Worm (Caenorhabditis elegans) whole organism, L2 larva: Measurements from ENCODE around the gene otpl-1.
"Not testable (repeated sequence)": the region's sequence is repeated elsewhere in the genome, so short reads cannot be mapped to it uniquely, and the experiment has no call there.

Experiments
- C34F6.9 ChIP-seq: fragments of 150-350 bp; optimal IDR thresholded peaks from 2 replicates; lab custom pipeline; 2014; ENCODE audit warnings: missing biosample characterization, missing genetic modification characterization
- F13H6.1 ChIP-seq: sonication (generic microtip); optimal IDR thresholded peaks from 2 replicates; lab custom pipeline; 2016; ENCODE audit warnings: missing genetic modification characterization, missing compliant biosample characterization
- R02D3.7 ChIP-seq: fragments of 150-350 bp; optimal IDR thresholded peaks from 2 replicates; lab custom pipeline; 2014; ENCODE audit warnings: missing biosample characterization, missing genetic modification characterization
- ZK546.5 ChIP-seq: sonication (generic microtip); optimal IDR thresholded peaks from 2 replicates; lab custom pipeline; 2017; ENCODE audit warnings: missing biosample characterization, missing genetic modification characterization
- alr-1 ChIP-seq: fragments of 150-350 bp; optimal IDR thresholded peaks from 2 replicates; lab custom pipeline; 2014; ENCODE audit warnings: missing biosample characterization, missing genetic modification characterization
- ama-1 ChIP-seq: fragments of 150-350 bp; optimal IDR thresholded peaks from 2 replicates; lab custom pipeline; 2018; ENCODE audit warnings: inconsistent platforms
- crh-2 ChIP-seq: sonication (generic microtip); optimal IDR thresholded peaks from 2 replicates; lab custom pipeline; 2017; ENCODE audit warnings: missing biosample characterization, missing genetic modification characterization
- dmd-4 ChIP-seq: sonication (generic microtip); optimal IDR thresholded peaks from 2 replicates; lab custom pipeline; 2017; ENCODE audit warnings: missing biosample characterization, missing genetic modification characterization
- egl-27 ChIP-seq: sonication (generic microtip); optimal IDR thresholded peaks from 3 replicates; lab custom pipeline; 2017; ENCODE audit warnings: missing biosample characterization, missing genetic modification reagents, missing genetic modification characterization
- lin-13 ChIP-seq: fragments of 150-350 bp; optimal IDR thresholded peaks from 2 replicates; lab custom pipeline; 2014; ENCODE audit warnings: missing biosample characterization, missing genetic modification reagents, missing genetic modification characterization
- lin-39 ChIP-seq: fragments of 150-350 bp; optimal IDR thresholded peaks from 2 replicates; lab custom pipeline; 2014; ENCODE audit warnings: missing biosample characterization, missing genetic modification reagents, missing genetic modification characterization
- lsy-2 ChIP-seq, 2 experiments: fragments of 150-350 bp in 1 of 2; sonication (generic microtip) in 1 of 2; optimal IDR thresholded peaks; 2 replicates each; lab custom pipeline; 2014 to 2017; ENCODE audit warnings: missing biosample characterization in 2 of 2, missing genetic modification characterization in 2 of 2
- mab-5 ChIP-seq: fragments of 150-350 bp; optimal IDR thresholded peaks from 2 replicates; lab custom pipeline; 2014; ENCODE audit warnings: missing biosample characterization, missing genetic modification characterization
- mbf-1 ChIP-seq: sonication (generic microtip); optimal IDR thresholded peaks from 2 replicates; lab custom pipeline; 2017; ENCODE audit warnings: missing biosample characterization, missing genetic modification characterization
- mdl-1 ChIP-seq, 2 experiments: fragments of 150-350 bp in 1 of 2; sonication (generic microtip) in 1 of 2; optimal IDR thresholded peaks; 2 replicates each; lab custom pipeline; 2017; ENCODE audit warnings: missing biosample characterization in 2 of 2, missing genetic modification characterization in 2 of 2
- nhr-11 ChIP-seq: fragments of 150-350 bp; optimal IDR thresholded peaks from 2 replicates; lab custom pipeline; 2014; ENCODE audit warnings: missing biosample characterization, missing genetic modification characterization
- nhr-12 ChIP-seq: fragments of 150-350 bp; optimal IDR thresholded peaks from 2 replicates; lab custom pipeline; 2014; ENCODE audit warnings: missing biosample characterization, missing genetic modification characterization
- nhr-129 ChIP-seq: fragments of 150-350 bp; optimal IDR thresholded peaks from 2 replicates; lab custom pipeline; 2014; ENCODE audit warnings: missing biosample characterization, missing genetic modification characterization
- nhr-23 ChIP-seq: fragments of 150-350 bp; optimal IDR thresholded peaks from 2 replicates; lab custom pipeline; 2014; ENCODE audit warnings: missing biosample characterization, missing genetic modification reagents, missing genetic modification characterization
- nhr-6 ChIP-seq: fragments of 150-350 bp; optimal IDR thresholded peaks from 2 replicates; lab custom pipeline; 2014; ENCODE audit warnings: missing biosample characterization, missing genetic modification characterization
- nhr-77 ChIP-seq: fragments of 150-350 bp; optimal IDR thresholded peaks from 2 replicates; lab custom pipeline; 2014; ENCODE audit warnings: missing biosample characterization, missing genetic modification characterization
- sem-4 ChIP-seq: fragments of 150-350 bp; optimal IDR thresholded peaks from 2 replicates; lab custom pipeline; 2014; ENCODE audit warnings: missing biosample characterization, missing genetic modification reagents, missing genetic modification characterization
- skn-1 ChIP-seq: sonication (generic microtip); optimal IDR thresholded peaks from 2 replicates; lab custom pipeline; 2017; ENCODE audit warnings: missing biosample characterization, missing genetic modification characterization
- sma-3 ChIP-seq: sonication (generic microtip); optimal IDR thresholded peaks from 2 replicates; lab custom pipeline; 2016; ENCODE audit warnings: missing genetic modification reagents, missing genetic modification characterization, missing compliant biosample characterization
- sma-9 ChIP-seq, 2 experiments: fragments of 150-350 bp in 1 of 2; sonication (generic microtip) in 1 of 2; optimal IDR thresholded peaks; 2 replicates each; lab custom pipeline; 2014 to 2016; ENCODE audit warnings: missing genetic modification characterization in 2 of 2, mild to moderate bottlenecking in 1 of 2, missing biosample characterization in 1 of 2, missing compliant biosample characterization in 1 of 2, missing genetic modification reagents in 1 of 2, moderate library complexity in 1 of 2
- unc-39 ChIP-seq: fragments of 150-350 bp; optimal IDR thresholded peaks from 2 replicates; lab custom pipeline; 2014; ENCODE audit warnings: missing biosample characterization, missing genetic modification characterization
- unc-55 ChIP-seq: fragments of 150-350 bp; sonication (generic microtip); optimal IDR thresholded peaks from 3 replicates; lab custom pipeline; 2014; ENCODE audit warnings: missing biosample characterization, missing genetic modification reagents, missing genetic modification characterization
- ztf-4 ChIP-seq: fragments of 150-350 bp; optimal IDR thresholded peaks from 2 replicates; lab custom pipeline; 2014; ENCODE audit warnings: missing biosample characterization, missing genetic modification characterization

The otpl-1 gene

DNA sequence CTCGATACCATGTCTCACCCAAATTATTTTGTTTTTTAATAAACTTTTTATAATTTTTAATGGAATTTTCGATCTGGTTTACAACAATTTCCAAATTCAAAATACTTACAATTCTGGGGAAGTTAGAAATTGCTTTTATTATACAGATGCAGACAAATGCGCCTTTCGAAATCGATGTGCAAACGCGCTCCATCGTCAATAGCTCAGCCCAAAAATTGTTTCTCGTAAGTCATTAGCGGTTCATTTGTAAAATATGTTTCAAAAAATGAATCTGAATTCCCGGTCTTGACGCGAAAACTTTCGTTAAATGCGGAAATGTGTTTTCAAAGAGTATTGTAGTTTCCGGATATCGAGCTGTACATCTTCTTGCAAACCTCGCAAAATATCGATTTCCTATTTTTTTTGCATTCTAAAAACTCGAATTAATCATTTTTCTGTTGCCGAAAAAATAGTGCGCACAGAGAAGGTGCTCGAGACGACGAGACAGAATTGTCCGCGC, 10.7 kb downstream of the otpl-1 start, which contains the start of gene Y37E11B.1:
TSS of gene Y37E11B.1 (plus strand) at position 145 of the 499 bp plus-strand sequence.
- TF ChIP-seq nhr-129 (tag; lab: Kevin White, UChicago) (peak; percentile 15), unc-55 (GFP tag; lab: Kevin White, UChicago) (peak; percentile 48), C34F6.9 (tag; lab: Kevin White, UChicago) (peak; percentile 10), sem-4 (peak; percentile 8), sma-3 (GFP tag; lab: Kevin White, UChicago) (no peak), nhr-23 (no peak), lsy-2 (tag; optimal IDR thresholded peaks at IDR 0.05; lab: Kevin White, UChicago) (peak in 1 of 2 experiments; percentile 34)

DNA sequence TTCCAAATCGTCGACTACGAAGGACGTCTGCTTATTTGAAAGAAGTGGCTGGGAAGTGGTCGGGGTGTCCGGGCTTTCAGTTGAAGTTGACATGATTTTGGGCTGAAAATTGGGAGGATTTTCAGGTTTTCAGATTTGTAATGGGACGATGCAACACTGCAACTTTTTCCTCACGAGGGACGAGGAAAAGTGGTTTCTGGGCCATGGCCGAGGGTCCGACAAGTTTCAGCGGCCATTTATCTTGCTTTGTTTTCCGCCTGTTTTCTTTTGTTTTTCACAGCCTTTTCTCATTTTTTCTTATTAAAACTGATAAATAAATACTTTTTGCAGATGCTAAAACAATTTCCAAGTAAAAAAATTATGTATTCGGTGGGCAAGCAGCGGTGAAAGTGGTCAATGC, 14.0 kb downstream of the otpl-1 start, which contains the start of gene blos-7:
TSS of gene blos-7 (minus strand) at position 101 of the 400 bp plus-strand sequence.
- not testable (repeated sequence) for TF ChIP-seq ama-1 (lab: Kevin White, UChicago); alr-1 (tag; lab: Kevin White, UChicago); egl-27 (tag; lab: Kevin White, UChicago)

DNA sequence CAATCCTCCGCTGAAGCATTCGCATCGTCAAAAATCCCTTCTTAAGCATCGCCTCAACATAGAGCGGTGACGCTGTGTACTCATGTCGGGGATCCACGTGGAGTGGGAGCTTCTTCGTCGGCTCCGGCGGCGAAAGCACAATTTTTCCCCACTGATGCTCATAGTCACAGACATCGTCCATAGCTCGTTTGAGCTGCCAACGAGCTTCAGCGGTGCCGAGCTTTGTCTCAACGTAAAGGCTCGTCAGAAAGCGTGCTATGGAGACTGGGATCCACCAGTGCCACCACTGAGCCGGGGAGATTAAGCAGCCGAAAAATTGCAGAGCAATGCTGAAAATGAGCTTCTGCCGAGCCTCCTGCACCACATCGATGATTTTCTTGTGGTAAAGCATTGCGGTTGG, 22.0 kb downstream of the otpl-1 start:
- TF ChIP-seq alr-1 (tag; lab: Kevin White, UChicago) (no peak), nhr-11 (tag; lab: Kevin White, UChicago) (no peak), egl-27 (tag; lab: Kevin White, UChicago) (no peak), lin-39 (tag; lab: Kevin White, UChicago) (no peak), unc-39 (tag; lab: Kevin White, UChicago) (no peak), crh-2 (tag; lab: Kevin White, UChicago) (no peak), nhr-129 (tag; lab: Kevin White, UChicago) (no peak), nhr-12 (tag; lab: Kevin White, UChicago) (no peak), unc-55 (GFP tag; lab: Kevin White, UChicago) (no peak)
- TF ChIP-seq, all 48 proteins: peak for 0

DNA sequence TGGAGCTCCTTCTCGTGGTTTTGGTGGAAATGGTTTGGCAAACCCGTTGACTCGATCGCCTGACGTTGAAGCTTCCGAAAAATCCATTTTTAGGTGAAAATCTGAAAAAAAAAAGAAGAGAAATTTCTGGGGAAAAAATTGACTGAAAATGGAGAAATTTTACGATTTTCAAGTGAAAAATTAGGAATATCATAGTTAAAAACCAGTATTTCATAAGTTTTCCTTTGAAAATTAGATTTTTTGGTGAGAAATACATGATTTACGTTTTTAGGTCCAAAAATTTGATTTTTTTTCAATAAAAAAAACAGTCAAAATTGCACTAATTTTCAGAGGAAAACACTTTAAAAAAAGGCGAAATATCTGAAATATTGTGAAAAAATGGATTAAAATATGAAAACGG, 24.7 kb downstream of the otpl-1 start, which contains the start of gene taf-2:
TSS of gene taf-2 (minus strand) at position 101 of the 400 bp plus-strand sequence.
- TF ChIP-seq crh-2 (tag; lab: Kevin White, UChicago), result no peak
- TF ChIP-seq skn-1 (tag; lab: Kevin White, UChicago), result no peak
- TF ChIP-seq dmd-4 (tag; lab: Kevin White, UChicago), result no peak
- no peak for TF ChIP-seq mdl-1 (tag; optimal IDR thresholded peaks at IDR 0.05; lab: Kevin White, UChicago)
- no peak for TF ChIP-seq ztf-4 (tag; lab: Kevin White, UChicago)
- TF ChIP-seq R02D3.7, result no peak
- no peak for TF ChIP-seq nhr-6 (tag; lab: Kevin White, UChicago)
- no peak for TF ChIP-seq ama-1 (lab: Kevin White, UChicago)
- TF ChIP-seq sma-9 (GFP tag; optimal IDR thresholded peaks at IDR 0.05; lab: Kevin White, UChicago), result no peak
- TF ChIP-seq sma-9 (tag; optimal IDR thresholded peaks at IDR 0.05; lab: Kevin White, UChicago), result no peak
- no peak for TF ChIP-seq lin-39 (tag; lab: Kevin White, UChicago)
- TF ChIP-seq, all 48 proteins: peak for 0

DNA sequence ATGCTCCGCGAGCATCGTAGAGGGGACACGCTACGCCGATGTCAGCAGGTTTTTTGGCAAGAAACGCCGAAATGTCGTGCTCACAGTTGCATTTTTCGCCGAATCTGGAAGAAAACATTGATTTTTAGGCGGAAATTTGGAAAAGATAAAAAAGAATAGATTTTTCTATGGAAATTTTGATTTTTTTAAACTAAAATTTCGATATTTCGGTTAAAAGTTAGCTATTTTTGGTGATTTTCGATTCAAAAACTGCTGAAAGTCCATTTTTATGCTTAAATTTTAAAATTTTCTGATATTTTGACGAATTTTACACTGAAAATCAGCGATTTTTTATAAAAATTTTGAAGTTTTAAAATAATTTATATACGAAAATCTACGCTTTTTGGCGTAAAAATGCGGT, 28.6 kb downstream of the otpl-1 start:
- no peak for TF ChIP-seq unc-55 (GFP tag; lab: Kevin White, UChicago)
- TF ChIP-seq nhr-23, result no peak
- TF ChIP-seq mab-5 (tag; lab: Kevin White, UChicago), result no peak
- TF ChIP-seq lin-13, result no peak
- no peak for TF ChIP-seq mbf-1 (tag; lab: Kevin White, UChicago)
- TF ChIP-seq nhr-77 (tag; lab: Kevin White, UChicago), result no peak
- no peak for TF ChIP-seq nhr-6 (tag; lab: Kevin White, UChicago)
- TF ChIP-seq sem-4, result no peak
- TF ChIP-seq egl-27 (tag; lab: Kevin White, UChicago), result no peak
- TF ChIP-seq C34F6.9 (tag; lab: Kevin White, UChicago), result no peak
- no peak for TF ChIP-seq F13H6.1
- no peak for TF ChIP-seq alr-1 (tag; lab: Kevin White, UChicago)

DNA sequence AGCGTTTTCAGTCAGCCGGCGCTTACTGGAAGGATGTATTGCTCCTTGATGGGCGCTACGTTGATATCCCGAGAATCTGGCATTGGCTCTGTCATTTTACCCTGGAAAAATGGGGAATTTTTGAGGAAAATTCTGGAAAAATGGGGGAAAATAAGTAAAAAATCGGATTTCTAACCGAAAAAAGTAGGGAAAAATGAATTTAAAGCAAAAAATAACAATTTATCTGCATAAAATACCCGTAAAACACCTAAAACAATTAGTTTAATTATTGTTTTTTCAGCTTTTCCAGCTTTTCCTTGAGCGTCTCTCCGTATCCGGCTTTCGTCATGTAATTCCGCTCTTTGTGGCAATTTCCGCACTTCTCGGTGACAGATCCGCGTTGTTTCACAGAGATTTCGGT, 29.7 kb downstream of the otpl-1 start, which contains the start of gene Y37E11B.5:
TSS of gene Y37E11B.5 (minus strand) at position 101 of the 400 bp plus-strand sequence.
- TF ChIP-seq nhr-77 (tag; lab: Kevin White, UChicago), result no peak
- no peak for TF ChIP-seq crh-2 (tag; lab: Kevin White, UChicago)
- TF ChIP-seq nhr-6 (tag; lab: Kevin White, UChicago), result no peak
- no peak for TF ChIP-seq ztf-4 (tag; lab: Kevin White, UChicago)
- no peak for TF ChIP-seq ZK546.5 (tag; lab: Kevin White, UChicago)
- TF ChIP-seq, all 48 proteins: peak for 0
